Worm (Caenorhabditis elegans) whole organism, L1 larva: Measurements from ENCODE around the gene znfx-1.

Experiments
- C04F5.9 ChIP-seq: sonication (generic microtip); optimal IDR thresholded peaks from 2 replicates; lab custom pipeline; 2016; ENCODE audit warnings: missing genetic modification characterization, missing compliant biosample characterization
- Y116A8C.19 ChIP-seq: sonication (generic microtip); optimal IDR thresholded peaks from 2 replicates; lab custom pipeline; 2016; ENCODE audit warnings: missing compliant biosample characterization, missing genetic modification characterization, borderline replicate concordance
- alr-1 ChIP-seq: fragments of 200-800 bp; sonication (Bioruptor generic); optimal IDR thresholded peaks from 2 replicates; lab custom pipeline; 2018; ENCODE audit warnings: borderline replicate concordance, mild to moderate bottlenecking, missing genetic modification characterization, missing compliant biosample characterization
- blmp-1 ChIP-seq: fragments of 150-350 bp; optimal IDR thresholded peaks from 2 replicates; lab custom pipeline; 2014; ENCODE audit warnings: missing biosample characterization, missing genetic modification characterization
- dsc-1 ChIP-seq: sonication (generic microtip); optimal IDR thresholded peaks from 2 replicates; lab custom pipeline; 2016; ENCODE audit warnings: mild to moderate bottlenecking, missing genetic modification characterization, missing compliant biosample characterization
- efl-1 ChIP-seq, 4 experiments: fragments of 150-350 bp; optimal IDR thresholded peaks in 3 of 4; peaks in 1 of 4; 1 replicate in 1 of 4; 2 replicates in 3 of 4; lab custom pipeline; 2014; ENCODE audit warnings: missing biosample characterization in 2 of 4, missing genetic modification characterization in 2 of 4, missing genetic modification reagents in 2 of 4
- efl-3 ChIP-seq: fragments of 200-800 bp; sonication (Bioruptor generic); optimal IDR thresholded peaks from 2 replicates; lab custom pipeline; 2018; ENCODE audit warnings: mild to moderate bottlenecking, missing genetic modification characterization, missing compliant biosample characterization
- egl-13 ChIP-seq: sonication (generic microtip); optimal IDR thresholded peaks from 2 replicates; lab custom pipeline; 2016; ENCODE audit warnings: missing genotype, missing genetic modification reagents, missing genetic modification characterization, missing compliant biosample characterization
- ets-5 ChIP-seq: fragments of 200-800 bp; sonication (Bioruptor generic); IDR thresholded peaks from 2 replicates; pipeline ENCODE4 v1.3.6; 2022; ENCODE audit warnings: missing genetic modification characterization, missing compliant biosample characterization
- fkh-4 ChIP-seq: sonication (generic microtip); optimal IDR thresholded peaks from 2 replicates; lab custom pipeline; 2016; ENCODE audit warnings: missing compliant biosample characterization, missing genetic modification characterization, borderline replicate concordance
- fos-1 ChIP-seq: fragments of 150-350 bp; optimal IDR thresholded peaks from 2 replicates; lab custom pipeline; 2014; ENCODE audit warnings: missing biosample characterization, missing genetic modification characterization
- hlh-17 ChIP-seq: fragments of 200-800 bp; sonication (Bioruptor generic); optimal IDR thresholded peaks from 2 replicates; lab custom pipeline; 2018; ENCODE audit warnings: missing genetic modification characterization, mild to moderate bottlenecking, missing compliant biosample characterization, moderate library complexity, borderline replicate concordance
- hpl-2 ChIP-seq: fragments of 150-350 bp; optimal IDR thresholded peaks from 2 replicates; lab custom pipeline; 2014; ENCODE audit warnings: missing biosample characterization, missing genetic modification reagents, missing genetic modification characterization
- irx-1 ChIP-seq: sonication (generic microtip); optimal IDR thresholded peaks from 2 replicates; lab custom pipeline; 2016; ENCODE audit warnings: missing genetic modification characterization, missing compliant biosample characterization
- lin-14 ChIP-seq: fragments of 200-800 bp; sonication (Bioruptor generic); optimal IDR thresholded peaks from 2 replicates; lab custom pipeline; 2018; ENCODE audit warnings: mild to moderate bottlenecking, missing genetic modification characterization, moderate library complexity, missing compliant biosample characterization
- lin-39 ChIP-seq: fragments of 150-350 bp; optimal IDR thresholded peaks from 2 replicates; lab custom pipeline; 2014; ENCODE audit warnings: missing biosample characterization, missing genetic modification reagents, missing genetic modification characterization
- lsy-2 ChIP-seq, 2 experiments: fragments of 150-350 bp; optimal IDR thresholded peaks; 2 replicates each; lab custom pipeline; 2014; ENCODE audit warnings: missing biosample characterization in 2 of 2, missing genetic modification characterization in 2 of 2
- mdl-1 ChIP-seq, 2 experiments: fragments of 150-350 bp; optimal IDR thresholded peaks; 2 replicates each; lab custom pipeline; 2014 to 2017; ENCODE audit warnings: missing biosample characterization in 2 of 2, missing genetic modification characterization in 2 of 2, inconsistent platforms in 1 of 2
- mep-1 ChIP-seq: fragments of 150-350 bp; optimal IDR thresholded peaks from 2 replicates; lab custom pipeline; 2014; ENCODE audit warnings: missing biosample characterization, missing genetic modification characterization
- nhr-19 ChIP-seq: fragments of 200-800 bp; sonication (Bioruptor generic); conservative IDR thresholded peaks from 2 replicates; pipeline ENCODE4 v1.3.6; 2022; ENCODE audit warnings: missing genetic modification characterization, missing compliant biosample characterization
- nhr-20 ChIP-seq: sonication (generic microtip); optimal IDR thresholded peaks from 2 replicates; lab custom pipeline; 2016; ENCODE audit warnings: mild to moderate bottlenecking, missing genetic modification characterization, missing compliant biosample characterization
- nhr-28 ChIP-seq: fragments of 150-350 bp; optimal IDR thresholded peaks from 2 replicates; lab custom pipeline; 2014; ENCODE audit warnings: missing biosample characterization, missing genetic modification characterization
- nhr-47 ChIP-seq: sonication (generic microtip); optimal IDR thresholded peaks from 2 replicates; lab custom pipeline; 2016; ENCODE audit warnings: mild to moderate bottlenecking, missing genetic modification characterization, moderate library complexity, missing compliant biosample characterization
- nhr-71 ChIP-seq: sonication (generic microtip); optimal IDR thresholded peaks from 2 replicates; lab custom pipeline; 2016; ENCODE audit warnings: mild to moderate bottlenecking, missing genetic modification characterization, moderate library complexity, missing compliant biosample characterization
- nhr-84 ChIP-seq: sonication (generic microtip); optimal IDR thresholded peaks from 2 replicates; lab custom pipeline; 2017; ENCODE audit warnings: missing biosample characterization, missing genetic modification characterization
- nhr-85 ChIP-seq: sonication (generic microtip); peaks from one replicate; lab custom pipeline; 2016; ENCODE audit warnings: missing genetic modification characterization, inconsistent platforms, missing compliant biosample characterization
- pag-3 ChIP-seq: sonication (generic microtip); optimal IDR thresholded peaks from 2 replicates; lab custom pipeline; 2017; ENCODE audit warnings: missing genetic modification characterization, mild to moderate bottlenecking, missing compliant biosample characterization, antibody characterized with exemption, borderline replicate concordance; ENCODE audit not compliant: insufficient read depth
- rnt-1 ChIP-seq: sonication (generic microtip); optimal IDR thresholded peaks from 2 replicates; lab custom pipeline; 2016; ENCODE audit warnings: mild to moderate bottlenecking, missing genetic modification characterization, moderate library complexity, missing compliant biosample characterization
- skn-1 ChIP-seq: fragments of 150-350 bp; optimal IDR thresholded peaks from 2 replicates; lab custom pipeline; 2014; ENCODE audit warnings: missing biosample characterization, missing genetic modification characterization
- snu-23 ChIP-seq: sonication (generic microtip); optimal IDR thresholded peaks from 2 replicates; lab custom pipeline; 2016; ENCODE audit warnings: missing genetic modification characterization, missing compliant biosample characterization
- sox-4 ChIP-seq: sonication (generic microtip); optimal IDR thresholded peaks from 2 replicates; lab custom pipeline; 2016; ENCODE audit warnings: missing genetic modification characterization, missing compliant biosample characterization
- sup-37 ChIP-seq: fragments of 200-800 bp; sonication (Bioruptor generic); optimal IDR thresholded peaks from 2 replicates; lab custom pipeline; 2018; ENCODE audit warnings: mild to moderate bottlenecking, missing genetic modification characterization, missing compliant biosample characterization
- swsn-7 ChIP-seq: sonication (generic microtip); optimal IDR thresholded peaks from 2 replicates; lab custom pipeline; 2016; ENCODE audit warnings: missing genetic modification characterization, missing compliant biosample characterization
- tbx-2 ChIP-seq: sonication (generic microtip); optimal IDR thresholded peaks from 2 replicates; lab custom pipeline; 2016; ENCODE audit warnings: missing genetic modification characterization, missing compliant biosample characterization
- tlp-1 ChIP-seq: fragments of 150-350 bp; optimal IDR thresholded peaks from 2 replicates; lab custom pipeline; 2014; ENCODE audit warnings: missing biosample characterization, missing genetic modification characterization
- unc-130 ChIP-seq: fragments of 150-350 bp; optimal IDR thresholded peaks from 2 replicates; lab custom pipeline; 2017; ENCODE audit warnings: missing biosample characterization, missing genetic modification characterization, inconsistent platforms
- unc-30 ChIP-seq: sonication (generic microtip); optimal IDR thresholded peaks from 2 replicates; lab custom pipeline; 2017; ENCODE audit warnings: missing biosample characterization, missing genetic modification characterization
- unc-86 ChIP-seq: sonication (generic microtip); optimal IDR thresholded peaks from 2 replicates; lab custom pipeline; 2016; ENCODE audit warnings: missing genetic modification characterization, missing compliant biosample characterization
- xbp-1 ChIP-seq: sonication (generic microtip); optimal IDR thresholded peaks from 2 replicates; lab custom pipeline; 2016; ENCODE audit warnings: missing genetic modification characterization, missing compliant biosample characterization
- ztf-11 ChIP-seq, 2 experiments: sonication (generic microtip); optimal IDR thresholded peaks; 2 replicates each; lab custom pipeline; 2016 to 2017; ENCODE audit warnings: missing genetic modification characterization in 2 of 2, missing biosample characterization in 1 of 2, missing compliant biosample characterization in 1 of 2
- ztf-4 ChIP-seq: fragments of 150-350 bp; optimal IDR thresholded peaks from 2 replicates; lab custom pipeline; 2014; ENCODE audit warnings: missing biosample characterization, missing genetic modification characterization

znfx-1 gene

DNA sequence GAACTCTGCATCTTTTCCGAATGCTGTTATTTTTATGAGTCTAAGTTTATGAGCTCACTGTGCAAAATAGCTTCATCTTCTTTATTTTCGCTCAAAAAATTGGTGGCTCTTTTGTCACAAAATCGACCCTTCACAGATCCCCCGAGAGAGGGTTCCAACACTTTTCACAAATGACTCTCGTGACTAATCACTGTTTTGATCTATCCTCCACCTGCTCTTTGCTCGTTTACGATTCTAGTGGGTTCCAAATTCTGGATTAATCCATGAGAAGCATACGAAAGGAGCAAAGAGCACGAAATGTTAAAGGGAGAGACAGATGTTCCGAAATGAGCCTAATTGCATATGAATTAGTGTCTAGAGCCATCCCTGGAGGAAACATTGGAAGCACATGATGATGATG, 47.9 kb downstream of the znfx-1 start:
- TF ChIP-seq Y116A8C.19 (tag; lab: Kevin White, UChicago) (no peak), dsc-1 (tag; lab: Kevin White, UChicago) (peak; percentile 8)

- no peak for TF ChIP-seq efl-3 (GFP tag; lab: Kevin White, UChicago)
- peak; percentile 22 to 56 for TF ChIP-seq lsy-2 (tag; optimal IDR thresholded peaks at IDR 0.05; lab: Kevin White, UChicago)
- TF ChIP-seq nhr-71 (tag; lab: Kevin White, UChicago), result peak; percentile 86
- TF ChIP-seq egl-13 (tag; lab: Kevin White, UChicago), result peak; percentile 22
- TF ChIP-seq ets-5 (GFP tag; lab: Robert Waterston, UW), result no peak
- peak; percentile 45 for TF ChIP-seq unc-130
- TF ChIP-seq nhr-85 (tag; lab: Kevin White, UChicago), result peak; percentile 88
- TF ChIP-seq Y116A8C.19 (tag; lab: Kevin White, UChicago), result no peak
- TF ChIP-seq unc-86, result no peak
- TF ChIP-seq tbx-2 (tag; lab: Kevin White, UChicago), result peak; percentile 39
- peak; percentile 15 for TF ChIP-seq C04F5.9 (tag; lab: Kevin White, UChicago)
- peak; percentile 41 for TF ChIP-seq lin-39
- TF ChIP-seq mdl-1 (tag; optimal IDR thresholded peaks at IDR 0.05; lab: Kevin White, UChicago), result no peak
- peak; percentile 94 for TF ChIP-seq blmp-1
- TF ChIP-seq rnt-1 (tag; lab: Kevin White, UChicago), result peak; percentile 73
- TF ChIP-seq skn-1 (tag; lab: Kevin White, UChicago), result peak; percentile 9
- no peak for TF ChIP-seq nhr-84 (tag; lab: Kevin White, UChicago)
- TF ChIP-seq lin-14, result peak; percentile 90
- no peak for TF ChIP-seq fkh-4 (tag; lab: Kevin White, UChicago)
- TF ChIP-seq efl-1 (optimal IDR thresholded peaks at IDR 0.05; lab: Kevin White, UChicago), result peak in 1 of 2 experiments; percentile 26
- TF ChIP-seq efl-1 (GFP tag; optimal IDR thresholded peaks at IDR 0.05 in 1 of 2; lab: Kevin White, UChicago), result no peak
- TF ChIP-seq xbp-1 (tag; lab: Kevin White, UChicago), result peak; percentile 36
- TF ChIP-seq irx-1, result peak; percentile 40
- TF ChIP-seq swsn-7, result peak; percentile 35
- TF ChIP-seq sup-37, result no peak
- TF ChIP-seq fos-1 (tag; lab: Kevin White, UChicago), result peak; percentile 47
- TF ChIP-seq nhr-19 (GFP tag; lab: Robert Waterston, UW), result peak; percentile 67
- peak; percentile 53 for TF ChIP-seq mep-1 (tag; lab: Kevin White, UChicago)
- TF ChIP-seq ztf-11 (tag; optimal IDR thresholded peaks at IDR 0.05; lab: Kevin White, UChicago), result peak in 1 of 2 experiments; percentile 26
- peak; percentile 72 for TF ChIP-seq snu-23 (GFP tag; lab: Kevin White, UChicago)
- peak; percentile 74 for TF ChIP-seq nhr-20 (tag; lab: Kevin White, UChicago)
- TF ChIP-seq pag-3 (tag; lab: Kevin White, UChicago), result peak; percentile 84
- TF ChIP-seq dsc-1 (tag; lab: Kevin White, UChicago), result peak; percentile 21
- peak; percentile 30 for TF ChIP-seq nhr-47 (tag; lab: Kevin White, UChicago)
These were observed 48.6 kb downstream of the znfx-1 start, which contains the start of gene aqp-2 for ce11 chrII:9261931-9262562. Gene aqp-2 (minus strand): TSS chrII:9261981.

DNA sequence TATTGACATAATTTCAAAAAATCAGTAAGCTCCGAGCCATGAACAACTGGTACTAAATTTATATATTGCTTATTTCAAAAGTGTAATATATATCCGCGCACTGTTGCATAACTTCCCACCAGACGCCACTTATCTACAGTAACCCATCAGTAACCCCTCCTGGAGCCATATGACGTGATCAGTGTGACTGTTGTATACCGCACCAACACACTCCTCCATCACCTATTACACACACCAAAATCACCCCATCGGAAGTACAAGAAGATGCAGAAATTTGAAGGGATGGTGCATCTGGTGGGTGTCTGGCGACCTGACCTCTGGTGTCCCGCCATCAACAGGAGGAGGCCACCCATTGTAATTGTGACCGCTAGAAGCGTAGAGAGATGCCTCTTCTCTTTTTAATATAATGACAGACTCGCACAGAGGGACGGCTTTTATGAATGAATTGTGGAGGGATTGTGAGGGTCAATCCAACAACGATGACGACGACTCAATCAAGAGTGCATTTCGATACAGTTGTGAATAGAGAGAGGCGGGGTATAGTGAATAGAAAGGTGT, 49.5 kb downstream of the znfx-1 start:
- TF ChIP-seq lin-39 (no peak), ztf-4 (tag; lab: Kevin White, UChicago) (no peak), alr-1 (tag; lab: Kevin White, UChicago) (no peak), Y116A8C.19 (tag; lab: Kevin White, UChicago) (no peak), tbx-2 (tag; lab: Kevin White, UChicago) (no peak), nhr-19 (GFP tag; lab: Robert Waterston, UW) (no peak), hpl-2 (no peak), hlh-17 (GFP tag; lab: Kevin White, UChicago) (no peak), nhr-28 (tag; lab: Kevin White, UChicago) (no peak), ztf-11 (tag; optimal IDR thresholded peaks at IDR 0.05; lab: Kevin White, UChicago) (no peak), tlp-1 (tag; lab: Kevin White, UChicago) (no peak), unc-30 (tag; lab: Kevin White, UChicago) (no peak), dsc-1 (tag; lab: Kevin White, UChicago) (no peak), sox-4 (tag; lab: Kevin White, UChicago) (no peak), C04F5.9 (tag; lab: Kevin White, UChicago) (no peak)
